Worm (Caenorhabditis elegans): Measurements from ENCODE around the gene nuo-3.
"Not testable (repeated sequence)": the region's sequence is repeated elsewhere in the genome, so short reads cannot be mapped to it uniquely, and the experiment has no call there.

ce11 chrIV:14747578-14748208 is 49.7 kb downstream of the nuo-3 start:
- not testable (repeated sequence) for TF ChIP-seq egl-18 (GFP tag; IDR thresholded peaks at IDR 0.05); ztf-3 (GFP tag; optimal IDR thresholded peaks at IDR 0.05); hlh-12 (tag; optimal IDR thresholded peaks at IDR 0.05); aptf-2 (GFP tag; conservative IDR thresholded peaks at IDR 0.05); nhr-90 (tag; optimal IDR thresholded peaks at IDR 0.05); nhr-27 (tag; optimal IDR thresholded peaks at IDR 0.05); atf-7 (tag; optimal IDR thresholded peaks at IDR 0.05); F57C9.4 (tag; optimal IDR thresholded peaks at IDR 0.05); B0261.1 (tag; optimal IDR thresholded peaks at IDR 0.05); unc-62 (GFP tag; optimal IDR thresholded peaks at IDR 0.05)
